Worm (Caenorhabditis elegans): ENCODE results near the gene irld-19.

- no peak for TF ChIP-seq nhr-76 (tag; optimal IDR thresholded peaks at IDR 0.05)
- TF ChIP-seq ces-1 (GFP tag; optimal IDR thresholded peaks at IDR 0.05), result no peak
- TF ChIP-seq pha-4 (GFP tag; IDR thresholded peaks at IDR 0.05), result no peak
- TF ChIP-seq pha-4 (tag; optimal IDR thresholded peaks at IDR 0.05), result no peak
- TF ChIP-seq ceh-82 (tag; optimal IDR thresholded peaks at IDR 0.05), result no peak
- no peak for TF ChIP-seq hlh-30 (tag; optimal IDR thresholded peaks at IDR 0.05; ENCODE audit: insufficient read depth)
- TF ChIP-seq skn-1 (tag; optimal IDR thresholded peaks at IDR 0.05), result no peak
- no peak for TF ChIP-seq fkh-10 (GFP tag; optimal IDR thresholded peaks at IDR 0.05)
These were observed 52.5 kb downstream of the irld-19 start for ce11 chrIII:12711682-12712081.
